Worm (Caenorhabditis elegans) whole organism, L4 larva: ENCODE data around the gene Y42H9AR.1.

Experiments
- F44E2.7 ChIP-seq: fragments of 200-800 bp; sonication (Bioruptor generic); IDR thresholded peaks from 2 replicates; pipeline ENCODE4 v2.1.2; 2022; ENCODE audit warnings: missing genetic modification characterization, missing compliant biosample characterization
- Y105C5A.15 ChIP-seq: fragments of 200-800 bp; sonication (Bioruptor generic); IDR thresholded peaks from 2 replicates; pipeline ENCODE4 v1.3.6; 2022; ENCODE audit warnings: missing genetic modification characterization, missing compliant biosample characterization
- Y48G9A.11 ChIP-seq: fragments of 200-800 bp; sonication (Bioruptor generic); IDR thresholded peaks from 2 replicates; pipeline ENCODE4 v1.3.6; 2022; ENCODE audit warnings: missing genetic modification reagents, missing genetic modification characterization, missing compliant biosample characterization
- ZK337.2 ChIP-seq: fragments of 200-800 bp; sonication (Bioruptor generic); IDR thresholded peaks from 2 replicates; pipeline ENCODE4 v1.3.6; 2022; ENCODE audit warnings: missing genetic modification reagents, missing genetic modification characterization, missing compliant biosample characterization
- ZK546.5 ChIP-seq, 2 experiments: sonication (generic microtip); optimal IDR thresholded peaks; 2 replicates each; lab custom pipeline; 2017; ENCODE audit warnings: missing biosample characterization in 2 of 2, missing genetic modification characterization in 2 of 2
- aly-2 ChIP-seq: sonication (generic microtip); optimal IDR thresholded peaks from 2 replicates; lab custom pipeline; 2018; ENCODE audit warnings: missing biosample characterization, missing genetic modification characterization
- ama-1 ChIP-seq: fragments of 150-350 bp; optimal IDR thresholded peaks from 2 replicates; lab custom pipeline; 2014; ENCODE audit warnings: inconsistent platforms, mixed read lengths
- ceh-44 ChIP-seq: fragments of 200-800 bp; sonication (Bioruptor generic); IDR thresholded peaks from 2 replicates; pipeline ENCODE4 v1.3.6; 2022; ENCODE audit warnings: missing genetic modification reagents, missing genetic modification characterization, missing compliant biosample characterization
- ceh-82 ChIP-seq: sonication (generic microtip); optimal IDR thresholded peaks from 2 replicates; lab custom pipeline; 2017; ENCODE audit warnings: missing biosample characterization, missing genetic modification characterization
- ces-1 ChIP-seq: fragments of 150-350 bp; sonication (generic microtip); optimal IDR thresholded peaks from 4 replicates; lab custom pipeline; 2014; ENCODE audit warnings: missing biosample characterization, missing genetic modification reagents, missing genetic modification characterization
- ctbp-1 ChIP-seq: fragments of 200-800 bp; sonication (Bioruptor generic); IDR thresholded peaks from 2 replicates; pipeline ENCODE4 v1.3.6; 2022; ENCODE audit warnings: missing genetic modification reagents, missing genetic modification characterization, missing compliant biosample characterization
- daf-19 ChIP-seq: fragments of 200-800 bp; sonication (Bioruptor generic); conservative IDR thresholded peaks from 2 replicates; pipeline ENCODE4 v1.3.6; 2022; ENCODE audit warnings: missing genetic modification characterization, missing compliant biosample characterization
- dmd-6 ChIP-seq: fragments of 200-800 bp; sonication (Bioruptor generic); IDR thresholded peaks from 2 replicates; pipeline ENCODE4 v1.3.6; 2022; ENCODE audit warnings: missing genetic modification reagents, missing genetic modification characterization, missing compliant biosample characterization
- dmd-9 ChIP-seq: fragments of 200-800 bp; sonication (Bioruptor generic); IDR thresholded peaks from 2 replicates; pipeline ENCODE4 v1.3.6; 2022; ENCODE audit warnings: missing genetic modification reagents, missing genetic modification characterization, missing compliant biosample characterization
- dve-1 ChIP-seq: sonication (generic microtip); optimal IDR thresholded peaks from 2 replicates; lab custom pipeline; 2017; ENCODE audit warnings: antibody characterized with exemption, mild to moderate bottlenecking, missing genetic modification characterization, missing compliant biosample characterization; ENCODE audit not compliant: insufficient read depth
- egl-43 ChIP-seq: fragments of 200-800 bp; sonication (Bioruptor generic); IDR thresholded peaks from 2 replicates; pipeline ENCODE4 v1.3.6; 2022; ENCODE audit warnings: missing genetic modification reagents, missing genetic modification characterization, missing compliant biosample characterization
- hif-1 ChIP-seq, 2 experiments: sonication (generic microtip); optimal IDR thresholded peaks; 2 replicates each; lab custom pipeline; 2016 to 2017; ENCODE audit warnings: missing compliant biosample characterization in 2 of 2, missing genetic modification characterization in 2 of 2, missing genetic modification reagents in 2 of 2, missing genotype in 2 of 2, mild to moderate bottlenecking in 1 of 2
- hlh-11 ChIP-seq: fragments of 200-800 bp; sonication (Bioruptor generic); optimal IDR thresholded peaks from 2 replicates; lab custom pipeline; 2018; ENCODE audit warnings: mild to moderate bottlenecking, missing genetic modification characterization, missing compliant biosample characterization
- lim-7 ChIP-seq: fragments of 200-800 bp; sonication (Bioruptor generic); IDR thresholded peaks from 2 replicates; pipeline ENCODE4 v1.3.6; 2022; ENCODE audit warnings: missing genetic modification characterization, missing compliant biosample characterization
- lin-1 ChIP-seq: fragments of 200-800 bp; sonication (Bioruptor generic); IDR thresholded peaks from 2 replicates; pipeline ENCODE4 v1.3.6; 2022; ENCODE audit warnings: missing genetic modification reagents, missing genetic modification characterization, missing compliant biosample characterization
- lin-15B ChIP-seq: fragments of 150-350 bp; sonication (generic microtip); optimal IDR thresholded peaks from 3 replicates; lab custom pipeline; 2014; ENCODE audit warnings: missing biosample characterization, missing genetic modification characterization
- lin-38 ChIP-seq: fragments of 200-800 bp; sonication (Bioruptor generic); IDR thresholded peaks from 2 replicates; pipeline ENCODE4 v1.3.6; 2022; ENCODE audit warnings: missing genetic modification reagents, missing genetic modification characterization, missing compliant biosample characterization
- madf-5 ChIP-seq, 2 experiments: fragments of 200-800 bp; sonication (Bioruptor generic); IDR thresholded peaks; 2 replicates each; pipeline ENCODE4 v1.3.6; 2022; ENCODE audit warnings: missing compliant biosample characterization in 2 of 2, missing genetic modification characterization in 2 of 2
- madf-9 ChIP-seq: fragments of 200-800 bp; sonication (Bioruptor generic); conservative IDR thresholded peaks from 2 replicates; pipeline ENCODE4 v1.3.6; 2022; ENCODE audit warnings: missing genetic modification reagents, missing genetic modification characterization, missing compliant biosample characterization
- mdt-29 ChIP-seq: fragments of 200-800 bp; sonication (Bioruptor generic); IDR thresholded peaks from 2 replicates; pipeline ENCODE4 v1.3.6; 2022; ENCODE audit warnings: missing genetic modification reagents, missing genetic modification characterization, missing compliant biosample characterization
- mep-1 ChIP-seq: fragments of 150-350 bp; sonication (generic microtip); optimal IDR thresholded peaks from 3 replicates; lab custom pipeline; 2014; ENCODE audit warnings: missing biosample characterization, missing genetic modification characterization
- nhr-111 ChIP-seq: fragments of 200-800 bp; sonication (Bioruptor generic); optimal IDR thresholded peaks from 2 replicates; lab custom pipeline; 2018; ENCODE audit warnings: mild to moderate bottlenecking, missing genetic modification characterization, missing compliant biosample characterization
- nhr-28 ChIP-seq: fragments of 150-350 bp; optimal IDR thresholded peaks from 2 replicates; lab custom pipeline; 2014; ENCODE audit warnings: missing biosample characterization, missing genetic modification characterization
- nhr-76 ChIP-seq: fragments of 150-350 bp; optimal IDR thresholded peaks from 2 replicates; lab custom pipeline; 2014; ENCODE audit warnings: missing biosample characterization, missing genetic modification characterization
- nhr-77 ChIP-seq: fragments of 150-350 bp; optimal IDR thresholded peaks from 2 replicates; lab custom pipeline; 2014; ENCODE audit warnings: missing biosample characterization, missing genetic modification characterization
- php-3 ChIP-seq: fragments of 200-800 bp; sonication (Bioruptor generic); IDR thresholded peaks from 2 replicates; pipeline ENCODE4 v1.3.6; 2022; ENCODE audit warnings: missing genetic modification reagents, missing genetic modification characterization, missing compliant biosample characterization
- sdz-12 ChIP-seq: fragments of 200-800 bp; sonication (Bioruptor generic); optimal IDR thresholded peaks from 2 replicates; lab custom pipeline; 2018; ENCODE audit warnings: mild to moderate bottlenecking, missing genetic modification characterization, missing compliant biosample characterization
- set-16 ChIP-seq: fragments of 200-800 bp; sonication (Bioruptor generic); IDR thresholded peaks from 2 replicates; pipeline ENCODE4 v1.3.6; 2022; ENCODE audit warnings: missing genetic modification reagents, missing genetic modification characterization, missing compliant biosample characterization
- skn-1 ChIP-seq: fragments of 150-350 bp; optimal IDR thresholded peaks from 2 replicates; lab custom pipeline; 2014; ENCODE audit warnings: missing biosample characterization, missing genetic modification characterization
- snpc-4 ChIP-seq: fragments of 150-350 bp; optimal IDR thresholded peaks from 2 replicates; lab custom pipeline; 2014; ENCODE audit warnings: missing biosample characterization, missing genetic modification characterization
- spr-1 ChIP-seq: sonication (generic microtip); optimal IDR thresholded peaks from 2 replicates; lab custom pipeline; 2016; ENCODE audit warnings: mild to moderate bottlenecking, missing genetic modification characterization, missing compliant biosample characterization
- tag-97 ChIP-seq: fragments of 200-800 bp; sonication (Bioruptor generic); IDR thresholded peaks from 2 replicates; pipeline ENCODE4 v1.3.6; 2022; ENCODE audit warnings: missing genetic modification characterization, missing compliant biosample characterization
- unc-130 ChIP-seq: sonication (generic microtip); optimal IDR thresholded peaks from 2 replicates; lab custom pipeline; 2016; ENCODE audit warnings: missing genetic modification reagents, missing genetic modification characterization, missing compliant biosample characterization
- unc-62 ChIP-seq, 3 experiments: fragments of 150-350 bp in 1 of 3; sonication (generic microtip); optimal IDR thresholded peaks in 2 of 3; peaks in 1 of 3; 1 replicate in 1 of 3; 2 replicates in 2 of 3; lab custom pipeline; 2014 to 2017; ENCODE audit warnings: missing biosample characterization in 3 of 3, missing genetic modification characterization in 3 of 3, missing genetic modification reagents in 3 of 3, missing genotype in 1 of 3
- zfp-3 ChIP-seq: fragments of 200-800 bp; sonication (Bioruptor generic); conservative IDR thresholded peaks from 2 replicates; pipeline ENCODE4 v1.3.6; 2022; ENCODE audit warnings: missing genetic modification reagents, missing genetic modification characterization, missing compliant biosample characterization
- ztf-11 ChIP-seq: fragments of 150-350 bp; optimal IDR thresholded peaks from 2 replicates; lab custom pipeline; 2014; ENCODE audit warnings: missing biosample characterization, missing genetic modification characterization

Gene Y42H9AR.1

DNA sequence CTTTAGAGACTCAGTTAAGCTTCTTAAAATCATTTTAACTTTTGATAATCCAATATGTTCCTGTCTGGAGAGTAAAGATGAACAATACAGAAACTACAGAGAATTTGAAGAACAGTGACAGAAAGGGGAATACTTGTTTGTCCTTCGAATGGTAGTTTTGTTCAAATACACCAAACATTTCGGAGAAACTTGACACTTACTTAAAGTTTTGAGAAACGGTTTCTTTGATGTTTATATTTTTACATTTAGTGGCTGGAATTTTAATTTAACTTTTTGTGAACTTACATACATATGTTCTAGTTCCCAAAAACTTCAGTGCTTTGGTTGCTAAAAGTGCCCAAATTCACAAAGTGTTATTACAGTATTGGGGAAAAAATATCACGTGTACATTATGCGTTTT, 44.0 kb downstream of the Y42H9AR.1 start, which contains the start of gene B0218.5:
Gene B0218.5, minus strand, starts transcription at position 101 of the 400 bp plus-strand sequence.
- no peak for TF ChIP-seq ces-1
- TF ChIP-seq lin-38 (GFP tag; lab: Robert Waterston, UW): no peak
- no peak for TF ChIP-seq Y105C5A.15 (GFP tag; lab: Robert Waterston, UW)
- no peak for TF ChIP-seq aly-2 (tag; lab: Kevin White, UChicago)
- no peak for TF ChIP-seq zfp-3 (GFP tag; lab: Robert Waterston, UW)
- TF ChIP-seq nhr-111 (GFP tag; lab: Kevin White, UChicago): no peak
- no peak for TF ChIP-seq mdt-29 (GFP tag; lab: Robert Waterston, UW)
- no peak for TF ChIP-seq Y48G9A.11 (GFP tag; lab: Robert Waterston, UW)
- TF ChIP-seq madf-9 (GFP tag; lab: Robert Waterston, UW): no peak
- no peak for TF ChIP-seq lim-7 (GFP tag; lab: Robert Waterston, UW)
- TF ChIP-seq set-16 (GFP tag; lab: Robert Waterston, UW): no peak
- TF ChIP-seq nhr-76: no peak
- TF ChIP-seq snpc-4: no peak
- no peak for TF ChIP-seq skn-1 (tag; lab: Kevin White, UChicago)
- no peak for TF ChIP-seq mep-1 (tag; lab: Kevin White, UChicago)
- TF ChIP-seq dmd-9 (GFP tag; lab: Robert Waterston, UW): no peak

DNA sequence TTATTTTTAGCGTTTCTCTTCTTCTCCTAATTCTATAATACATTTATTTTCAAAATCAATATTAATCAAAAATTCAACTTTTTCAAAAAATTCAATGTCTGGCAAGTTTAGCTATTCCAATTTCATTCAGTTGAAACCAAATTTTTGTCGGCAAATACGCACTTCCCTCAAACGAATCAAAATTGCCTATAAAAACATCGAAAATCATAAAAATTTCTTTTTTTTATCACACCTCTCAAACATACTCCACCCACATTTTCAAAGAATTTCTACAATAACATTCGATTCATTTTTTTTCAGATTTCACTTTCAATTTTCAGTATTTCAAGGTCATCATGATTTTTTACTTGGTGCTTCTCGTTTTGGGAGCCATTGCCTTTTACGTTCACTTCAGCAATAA, 45.9 kb downstream of the Y42H9AR.1 start, which contains the start of gene faah-1:
Gene faah-1, plus strand, starts transcription at position 301 of the 400 bp plus-strand sequence.
- TF ChIP-seq unc-130 (GFP tag; lab: Kevin White, UChicago): no peak
- no peak for TF ChIP-seq hlh-11 (tag; lab: Kevin White, UChicago)
- no peak for TF ChIP-seq nhr-28 (tag; lab: Kevin White, UChicago)
- TF ChIP-seq ceh-44: no peak
- TF ChIP-seq nhr-77 (tag; lab: Kevin White, UChicago): no peak
- no peak for TF ChIP-seq ceh-82 (tag; lab: Kevin White, UChicago)
- TF ChIP-seq nhr-76: no peak
- no peak for TF ChIP-seq aly-2 (tag; lab: Kevin White, UChicago)
- TF ChIP-seq tag-97 (GFP tag; lab: Robert Waterston, UW): no peak

DNA sequence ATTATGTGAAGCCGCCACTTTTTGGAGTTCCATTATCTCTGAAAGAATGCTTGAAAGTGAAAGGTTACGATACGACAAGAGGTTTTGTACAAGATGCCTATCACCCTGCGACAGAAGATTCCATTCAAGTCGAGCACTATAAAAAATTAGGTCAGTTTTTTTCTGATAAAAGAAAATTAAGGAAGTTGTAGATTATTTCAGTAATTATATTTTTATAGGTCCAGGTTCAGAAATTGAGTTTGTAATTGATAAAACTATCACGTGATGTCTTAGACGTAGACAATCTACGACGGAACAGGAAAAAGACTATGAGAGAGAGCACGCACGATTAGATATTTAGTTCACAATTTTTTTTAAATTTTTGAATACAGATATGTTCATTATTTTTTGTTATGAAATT, 46.8 kb downstream of the Y42H9AR.1 start:
- no peak for TF ChIP-seq sdz-12 (GFP tag; lab: Kevin White, UChicago)
- TF ChIP-seq php-3: 0 out of 2 replicates have a peak, but pooled peaks have one; percentile 32
- TF ChIP-seq ztf-11 (tag; lab: Kevin White, UChicago): no peak
- no peak for TF ChIP-seq madf-5 (GFP tag; IDR thresholded peaks at IDR 0.05; lab: Robert Waterston, UW)
- TF ChIP-seq dve-1 (tag; lab: Kevin White, UChicago): peak; percentile 31
- TF ChIP-seq lin-1 (GFP tag; lab: Robert Waterston, UW): no peak
- TF ChIP-seq ZK337.2 (GFP tag; lab: Robert Waterston, UW): no peak
- no peak for TF ChIP-seq spr-1 (tag; lab: Kevin White, UChicago)
- TF ChIP-seq dmd-6: peak; percentile 23; the same call in 1 of the 2 replicates
- no peak for TF ChIP-seq egl-43 (GFP tag; lab: Robert Waterston, UW)
- TF ChIP-seq aly-2 (tag; lab: Kevin White, UChicago): no peak
- no peak for TF ChIP-seq ama-1 (lab: Kevin White, UChicago)
- no peak for TF ChIP-seq unc-130 (GFP tag; lab: Kevin White, UChicago)
- no peak for TF ChIP-seq daf-19
- no peak for TF ChIP-seq lin-15B (tag; lab: Kevin White, UChicago)
- TF ChIP-seq hif-1 (tag; optimal IDR thresholded peaks at IDR 0.05; lab: Kevin White, UChicago): no peak
- no peak for TF ChIP-seq ctbp-1
- no peak for TF ChIP-seq F44E2.7 (GFP tag; lab: Robert Waterston, UW)
- no peak for TF ChIP-seq ZK546.5 (tag; optimal IDR thresholded peaks at IDR 0.05; lab: Kevin White, UChicago)
- no peak for TF ChIP-seq unc-62 (GFP tag; optimal IDR thresholded peaks at IDR 0.05 in 1 of 2; lab: Kevin White, UChicago)
- TF ChIP-seq unc-62 (tag; optimal IDR thresholded peaks at IDR 0.05; lab: Kevin White, UChicago): no peak
- TF ChIP-seq, all 104 proteins: peak for 3
